Worm (Caenorhabditis elegans) whole organism, early embryonic: ENCODE results near the gene F58A3.3.

ENCODE experiments used
- B0310.2 ChIP-seq: sonication (generic microtip); optimal IDR thresholded peaks from 2 replicates; lab custom pipeline; 2016; ENCODE audit warnings: mild to moderate bottlenecking, missing genetic modification characterization, missing compliant biosample characterization
- F13C5.2 ChIP-seq: sonication (generic microtip); optimal IDR thresholded peaks from 2 replicates; lab custom pipeline; 2017; ENCODE audit warnings: mild to moderate bottlenecking, missing genetic modification characterization, inconsistent platforms, missing compliant biosample characterization
- aly-1 ChIP-seq: sonication (generic microtip); optimal IDR thresholded peaks from 2 replicates; lab custom pipeline; 2016; ENCODE audit warnings: missing genetic modification characterization, missing compliant biosample characterization
- ama-1 ChIP-seq: fragments of 150-350 bp; optimal IDR thresholded peaks from 2 replicates; lab custom pipeline; 2014
- ceh-13 ChIP-seq: fragments of 200-800 bp; sonication (Bioruptor generic); optimal IDR thresholded peaks from 2 replicates; lab custom pipeline; 2018; ENCODE audit warnings: mild to moderate bottlenecking, missing genetic modification characterization, missing compliant biosample characterization
- ceh-36 ChIP-seq: sonication (generic microtip); optimal IDR thresholded peaks from 2 replicates; lab custom pipeline; 2016; ENCODE audit warnings: missing genetic modification characterization, inconsistent platforms, missing compliant biosample characterization
- ets-7 ChIP-seq: sonication (generic microtip); optimal IDR thresholded peaks from 2 replicates; lab custom pipeline; 2016; ENCODE audit warnings: missing genotype, missing genetic modification characterization, missing compliant biosample characterization
- flt-1 ChIP-seq: fragments of 200-800 bp; sonication (Bioruptor generic); IDR thresholded peaks from 2 replicates; pipeline ENCODE4 v1.3.6; 2022; ENCODE audit warnings: missing genetic modification characterization, missing compliant biosample characterization
- hmbx-1 ChIP-seq: sonication (generic microtip); optimal IDR thresholded peaks from 2 replicates; lab custom pipeline; 2016; ENCODE audit warnings: mild to moderate bottlenecking, missing genetic modification characterization, missing compliant biosample characterization
- hmg-4 ChIP-seq: fragments of 200-800 bp; sonication (Bioruptor generic); optimal IDR thresholded peaks from 2 replicates; lab custom pipeline; 2018; ENCODE audit warnings: mild to moderate bottlenecking, missing genetic modification characterization, missing compliant biosample characterization
- hnd-1 ChIP-seq: sonication (generic microtip); optimal IDR thresholded peaks from 2 replicates; lab custom pipeline; 2016; ENCODE audit warnings: missing genetic modification characterization, missing compliant biosample characterization
- pes-1 ChIP-seq: fragments of 200-800 bp; sonication (Bioruptor generic); IDR thresholded peaks from 2 replicates; pipeline ENCODE4 v1.3.6; 2022; ENCODE audit warnings: missing genetic modification reagents, missing genetic modification characterization, missing compliant biosample characterization
- scrt-1 ChIP-seq: fragments of 200-800 bp; sonication (Bioruptor generic); IDR thresholded peaks from 2 replicates; pipeline ENCODE4 v1.3.6; 2022; ENCODE audit warnings: missing genetic modification characterization, missing compliant biosample characterization
- sea-1 ChIP-seq: fragments of 200-800 bp; sonication (Bioruptor generic); conservative IDR thresholded peaks from 2 replicates; pipeline ENCODE4 v1.3.6; 2022; ENCODE audit warnings: missing genetic modification characterization, missing compliant biosample characterization
- tbx-11 ChIP-seq: fragments of 200-800 bp; sonication (Bioruptor generic); IDR thresholded peaks from 2 replicates; pipeline ENCODE4 v1.3.6; 2022; ENCODE audit warnings: missing genetic modification characterization, missing compliant biosample characterization
- tbx-37 ChIP-seq: fragments of 200-800 bp; sonication (Bioruptor generic); conservative IDR thresholded peaks from 2 replicates; pipeline ENCODE4 v1.3.6; 2022; ENCODE audit warnings: missing genetic modification reagents, missing genetic modification characterization, missing compliant biosample characterization
- tra-4 ChIP-seq: sonication (generic microtip); optimal IDR thresholded peaks from 2 replicates; lab custom pipeline; 2017; ENCODE audit warnings: missing genetic modification characterization, missing compliant biosample characterization

F58A3.3 gene

ce11 chrX:10991352-10992172 is 20.9 kb upstream of the F58A3.3 start:
- TF ChIP-seq scrt-1 (GFP tag; lab: Robert Waterston, UW) = no peak
- no peak for TF ChIP-seq pes-1 (GFP tag; lab: Robert Waterston, UW)
- no peak for TF ChIP-seq tbx-11 (GFP tag; lab: Robert Waterston, UW)
- TF ChIP-seq B0310.2 (tag; lab: Kevin White, UChicago) = no peak

DNA sequence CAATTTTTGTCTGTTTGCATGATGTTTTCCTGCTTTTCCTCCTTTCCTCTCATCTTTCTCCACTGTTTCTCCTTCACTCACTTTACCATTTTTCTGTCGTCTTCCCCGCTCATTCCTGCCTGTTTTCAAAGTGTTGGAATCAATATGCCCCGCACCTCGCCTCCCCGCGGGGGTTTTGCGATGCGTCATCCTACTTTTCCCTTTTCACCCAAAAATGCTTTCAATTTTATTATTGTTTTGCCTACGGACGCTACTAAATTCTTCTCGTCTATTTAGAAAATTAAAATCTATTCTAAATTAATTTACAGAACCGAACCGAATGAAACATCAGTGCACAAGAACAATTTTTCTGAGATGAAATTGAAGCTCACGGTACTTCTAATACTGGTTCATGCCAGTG is 20.3 kb upstream of the F58A3.3 start, which contains the start of gene ver-3:
TSS of gene ver-3 (plus strand) at position 301 of the 400 bp plus-strand sequence.
- TF ChIP-seq F13C5.2 (tag; lab: Kevin White, UChicago) = no peak
- no peak for TF ChIP-seq scrt-1 (GFP tag; lab: Robert Waterston, UW)
- TF ChIP-seq ama-1 (lab: Kevin White, UChicago) = no peak
- no peak for TF ChIP-seq sea-1 (GFP tag; lab: Robert Waterston, UW)
- TF ChIP-seq ceh-13 (GFP tag; lab: Kevin White, UChicago) = no peak
- TF ChIP-seq hnd-1 (tag; lab: Kevin White, UChicago) = no peak
- no peak for TF ChIP-seq aly-1 (tag; lab: Kevin White, UChicago)
- TF ChIP-seq flt-1 (GFP tag; lab: Robert Waterston, UW) = no peak
- no peak for TF ChIP-seq tbx-11 (GFP tag; lab: Robert Waterston, UW)
- no peak for TF ChIP-seq tbx-37 (GFP tag; lab: Robert Waterston, UW)
- TF ChIP-seq hmg-4 (GFP tag; lab: Kevin White, UChicago) = no peak
- no peak for TF ChIP-seq ceh-36
- TF ChIP-seq tra-4 (tag; lab: Kevin White, UChicago) = no peak
- TF ChIP-seq ets-7 (tag; lab: Kevin White, UChicago) = no peak

DNA sequence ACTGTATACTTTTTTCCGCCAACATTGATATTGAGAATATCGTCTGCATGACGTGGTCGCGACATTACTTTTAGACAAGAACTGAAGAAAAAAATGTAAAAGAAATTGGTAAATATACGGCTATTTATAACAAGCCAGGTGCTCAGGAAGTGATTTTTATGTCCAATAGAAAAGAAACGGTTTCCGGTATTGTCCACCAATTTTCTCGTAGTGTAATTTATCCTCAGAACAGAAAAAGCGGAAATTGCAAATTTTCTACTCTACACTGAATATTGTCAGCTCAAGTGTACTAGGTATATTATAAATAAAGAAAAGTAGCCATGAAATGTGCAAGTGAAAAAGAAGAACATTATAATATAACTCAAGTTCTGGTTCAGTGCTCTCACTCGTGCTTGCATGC is 13.3 kb upstream of the F58A3.3 start, which contains the start of gene F59F3.6:
TSS of gene F59F3.6 (minus strand) at position 101 of the 400 bp plus-strand sequence.
- TF ChIP-seq ceh-13 (GFP tag; lab: Kevin White, UChicago) = no peak
- no peak for TF ChIP-seq tbx-11 (GFP tag; lab: Robert Waterston, UW)
- no peak for TF ChIP-seq flt-1 (GFP tag; lab: Robert Waterston, UW)
- no peak for TF ChIP-seq F13C5.2 (tag; lab: Kevin White, UChicago)
- TF ChIP-seq ets-7 (tag; lab: Kevin White, UChicago) = no peak
- no peak for TF ChIP-seq pes-1 (GFP tag; lab: Robert Waterston, UW)
- TF ChIP-seq ceh-36 = no peak
- no peak for TF ChIP-seq B0310.2 (tag; lab: Kevin White, UChicago)
- no peak for TF ChIP-seq hnd-1 (tag; lab: Kevin White, UChicago)

ce11 chrX:11001750-11002149 is 10.7 kb upstream of the F58A3.3 start, which contains the start of gene col-177:
TSS of gene col-177 (minus strand) at chrX:11001850.
- TF ChIP-seq ama-1 (lab: Kevin White, UChicago) (no peak), F13C5.2 (tag; lab: Kevin White, UChicago) (no peak), ceh-36 (no peak), tbx-11 (GFP tag; lab: Robert Waterston, UW) (no peak), hnd-1 (tag; lab: Kevin White, UChicago) (no peak), tra-4 (tag; lab: Kevin White, UChicago) (no peak), B0310.2 (tag; lab: Kevin White, UChicago) (no peak), pes-1 (GFP tag; lab: Robert Waterston, UW) (no peak), aly-1 (tag; lab: Kevin White, UChicago) (no peak)

DNA sequence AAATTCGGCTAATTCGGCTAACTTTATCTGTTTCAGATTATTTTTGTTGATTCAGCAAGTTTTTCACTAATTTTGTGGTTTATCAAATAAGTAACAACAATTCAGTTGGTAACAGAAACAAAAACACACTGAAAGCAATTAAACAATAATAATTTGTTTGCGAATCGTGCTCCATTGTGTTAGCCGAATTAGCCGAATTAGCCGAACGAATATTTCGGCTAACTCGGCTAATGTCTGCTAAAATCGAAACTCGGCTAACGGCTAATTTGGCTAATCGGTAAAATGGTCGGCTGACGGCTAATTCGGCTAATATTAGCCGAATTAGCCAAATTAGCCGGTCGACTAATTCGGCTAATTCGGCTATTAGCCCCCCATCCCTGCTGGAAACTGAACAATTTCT is 8.7 kb upstream of the F58A3.3 start:
- TF ChIP-seq scrt-1 (GFP tag; lab: Robert Waterston, UW) (no peak), F13C5.2 (tag; lab: Kevin White, UChicago) (no peak), B0310.2 (tag; lab: Kevin White, UChicago) (no peak), tbx-37 (GFP tag; lab: Robert Waterston, UW) (no peak), tbx-11 (GFP tag; lab: Robert Waterston, UW) (no peak), aly-1 (tag; lab: Kevin White, UChicago) (no peak), hnd-1 (tag; lab: Kevin White, UChicago) (no peak), ama-1 (lab: Kevin White, UChicago) (no peak), flt-1 (GFP tag; lab: Robert Waterston, UW) (no peak), hmg-4 (GFP tag; lab: Kevin White, UChicago) (no peak), ceh-13 (GFP tag; lab: Kevin White, UChicago) (no peak), ets-7 (tag; lab: Kevin White, UChicago) (no peak), hmbx-1 (no peak), pes-1 (GFP tag; lab: Robert Waterston, UW) (no peak), ceh-36 (no peak)

ce11 chrX:11007393-11007792 is 5.0 kb upstream of the F58A3.3 start:
- no peak for TF ChIP-seq tbx-11 (GFP tag; lab: Robert Waterston, UW)
- no peak for TF ChIP-seq scrt-1 (GFP tag; lab: Robert Waterston, UW)
- TF ChIP-seq pes-1 (GFP tag; lab: Robert Waterston, UW) = no peak
- no peak for TF ChIP-seq tbx-37 (GFP tag; lab: Robert Waterston, UW)
- TF ChIP-seq ceh-36 = no peak
- TF ChIP-seq hmg-4 (GFP tag; lab: Kevin White, UChicago) = no peak
- TF ChIP-seq hmbx-1 = no peak
- TF ChIP-seq flt-1 (GFP tag; lab: Robert Waterston, UW) = no peak
- TF ChIP-seq ceh-13 (GFP tag; lab: Kevin White, UChicago) = no peak
- TF ChIP-seq aly-1 (tag; lab: Kevin White, UChicago) = no peak
- no peak for TF ChIP-seq F13C5.2 (tag; lab: Kevin White, UChicago)
- TF ChIP-seq sea-1 (GFP tag; lab: Robert Waterston, UW) = no peak

DNA sequence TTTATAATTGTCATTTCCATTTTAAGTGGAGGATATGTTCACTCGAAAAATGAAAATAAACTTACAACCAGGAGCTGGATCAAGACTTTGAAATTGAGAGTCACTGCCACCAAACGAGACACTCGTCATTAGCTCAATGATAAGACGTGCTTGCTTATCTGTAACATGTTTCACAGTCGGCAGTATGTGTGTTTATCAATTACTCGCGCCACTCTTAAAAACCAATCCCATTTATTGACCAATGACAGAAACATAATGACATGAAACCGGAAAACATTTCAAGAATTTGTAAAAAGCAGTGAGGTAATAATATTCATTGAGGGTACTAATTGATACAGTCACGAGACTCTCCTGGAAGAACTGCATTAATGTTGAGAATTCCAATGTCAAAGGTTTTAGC is 4.4 kb upstream of the F58A3.3 start, which contains the start of gene del-5:
TSS of gene del-5 (minus strand) at position 130 of the 400 bp plus-strand sequence.
- TF ChIP-seq ets-7 (tag; lab: Kevin White, UChicago) (no peak), B0310.2 (tag; lab: Kevin White, UChicago) (no peak), ama-1 (lab: Kevin White, UChicago) (no peak), hmg-4 (GFP tag; lab: Kevin White, UChicago) (no peak)
